Worm (Caenorhabditis elegans) whole organism, dauer: ENCODE data around the gene E02H1.6.

ENCODE experiments used
- unc-62 ChIP-seq: sonication (generic microtip); optimal IDR thresholded peaks from 2 replicates; lab custom pipeline; 2017; ENCODE audit warnings: missing biosample characterization, missing genetic modification reagents, missing genetic modification characterization

Gene E02H1.6

ce11 chrII:9586734-9587209 lies 9.7 kb upstream of the E02H1.6 start, which contains the start of gene ugt-58:
Gene ugt-58 (minus strand): TSS chrII:9586784.
- TF ChIP-seq unc-62 (GFP tag; lab: Kevin White, UChicago), result no peak

- TF ChIP-seq unc-62 (GFP tag; lab: Kevin White, UChicago), result no peak
These were observed 6.8 kb upstream of the E02H1.6 start, which contains the start of gene eral-1 for ce11 chrII:9589667-9590066. Gene eral-1 (minus strand): TSS chrII:9589767.

ce11 chrII:9591071-9591470 lies 5.4 kb upstream of the E02H1.6 start, which contains the start of the genes E02H1.1 and tag-124:
Gene E02H1.1 (minus strand): TSS chrII:9591164.
Gene tag-124 (plus strand): TSS chrII:9591292.
- TF ChIP-seq unc-62 (GFP tag; lab: Kevin White, UChicago), result no peak

- no peak for TF ChIP-seq unc-62 (GFP tag; lab: Kevin White, UChicago)
These were observed 3.8 kb upstream of the E02H1.6 start, which contains the start of gene parp-2 for ce11 chrII:9592737-9593136. Gene parp-2 (plus strand): TSS chrII:9593037.

- no peak for TF ChIP-seq unc-62 (GFP tag; lab: Kevin White, UChicago)
These were observed 1.6 kb upstream of the E02H1.6 start, which contains the start of gene E02H1.5 for ce11 chrII:9594924-9595323. Gene E02H1.5 (plus strand): TSS chrII:9595224.

ce11 chrII:9597516-9598047 lies 1.1 kb downstream of the E02H1.6 start, which contains the start of gene mrpl-53:
Gene mrpl-53 (plus strand): TSS chrII:9597622.
- TF ChIP-seq unc-62 (GFP tag; lab: Kevin White, UChicago), result no peak

- no peak for TF ChIP-seq unc-62 (GFP tag; lab: Kevin White, UChicago)
These were observed 3.7 kb downstream of the E02H1.6 start for ce11 chrII:9600022-9600722.

ce11 chrII:9601069-9601468 lies 4.6 kb downstream of the E02H1.6 start:
- no peak for TF ChIP-seq unc-62 (GFP tag; lab: Kevin White, UChicago)

- no peak for TF ChIP-seq unc-62 (GFP tag; lab: Kevin White, UChicago)
These were observed 5.2 kb downstream of the E02H1.6 start for ce11 chrII:9601679-9602078.

ce11 chrII:9602566-9602965 lies 6.1 kb downstream of the E02H1.6 start:
- no peak for TF ChIP-seq unc-62 (GFP tag; lab: Kevin White, UChicago)

ce11 chrII:9603419-9603818 lies 6.9 kb downstream of the E02H1.6 start:
- no peak for TF ChIP-seq unc-62 (GFP tag; lab: Kevin White, UChicago)

ce11 chrII:9604063-9604462 lies 7.6 kb downstream of the E02H1.6 start:
- no peak for TF ChIP-seq unc-62 (GFP tag; lab: Kevin White, UChicago)

- no peak for TF ChIP-seq unc-62 (GFP tag; lab: Kevin White, UChicago)
These were observed 8.2 kb downstream of the E02H1.6 start for ce11 chrII:9604685-9605084.

- no peak for TF ChIP-seq unc-62 (GFP tag; lab: Kevin White, UChicago)
These were observed 8.8 kb downstream of the E02H1.6 start, which contains the start of gene nhr-19 for ce11 chrII:9605336-9605735. Gene nhr-19 (minus strand): TSS chrII:9605526.

- TF ChIP-seq unc-62 (GFP tag; lab: Kevin White, UChicago), result no peak
These were observed 9.5 kb downstream of the E02H1.6 start for ce11 chrII:9605954-9606353.

ce11 chrII:9606485-9607036 lies 10.1 kb downstream of the E02H1.6 start:
- no peak for TF ChIP-seq unc-62 (GFP tag; lab: Kevin White, UChicago)
